Worm (Caenorhabditis elegans): ENCODE measurements around the gene F54D5.9.

- TF ChIP-seq lin-13 (GFP tag; optimal IDR thresholded peaks at IDR 0.05): no peak
- TF ChIP-seq ama-1 (optimal IDR thresholded peaks at IDR 0.05): no peak
- TF ChIP-seq daf-12 (tag; optimal IDR thresholded peaks at IDR 0.05): no peak
- no peak for TF ChIP-seq T26A8.4 (GFP tag; IDR thresholded peaks at IDR 0.05)
- TF ChIP-seq skn-1 (tag; optimal IDR thresholded peaks at IDR 0.05): no peak
These were observed 7.0 kb downstream of the F54D5.9 start for ce11 chrII:11537606-11538016.

Measured in whole organism, L4 larva.